Comparison of ENCODE assay signal across 4 worm cellular contexts in the genomic region with DNA sequence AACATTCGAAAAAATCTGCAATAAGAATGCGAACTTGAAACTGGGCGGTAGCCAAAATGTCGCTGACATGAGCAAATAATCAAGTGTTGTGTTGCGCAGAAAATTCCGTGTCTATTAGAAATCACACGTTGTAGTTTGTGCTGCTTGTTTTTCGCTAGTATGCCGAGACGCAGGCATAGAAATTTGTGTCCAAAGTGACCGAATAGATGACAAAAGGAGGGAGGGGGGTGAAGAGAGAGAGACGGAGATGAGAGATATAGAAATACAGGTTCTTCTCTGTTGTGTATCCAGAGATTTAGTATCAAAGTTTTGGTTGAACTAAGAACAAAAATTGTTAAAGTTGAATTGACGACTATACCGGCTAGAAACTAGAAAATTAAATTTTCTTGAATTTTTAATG.
A peak's percentile ranks its signal among the peaks of the same experiment; 100 is the strongest.
TF ChIP-seq lines count a peak whose summit lies in the region.

No protein-coding gene starts in this region.

TF ChIP-seq in whole organism, L1 larva, 84 proteins besides CTCF, POLR2A, EP300 and RAD21 (continued from another document):
- TF ChIP-seq lin-13 (GFP tag; optimal IDR thresholded peaks at IDR 0.05; lab: Kevin White, UChicago): no peak
- peak; percentile 67 for TF ChIP-seq nhr-71 (tag; optimal IDR thresholded peaks at IDR 0.05; lab: Kevin White, UChicago)
- TF ChIP-seq blmp-1 (tag; optimal IDR thresholded peaks at IDR 0.05; lab: Kevin White, UChicago): peak; percentile 65
- peak; percentile 53 for TF ChIP-seq ztf-4 (tag; optimal IDR thresholded peaks at IDR 0.05; lab: Kevin White, UChicago)
- peak; percentile 27 for TF ChIP-seq mep-1 (tag; optimal IDR thresholded peaks at IDR 0.05; lab: Kevin White, UChicago)
- TF ChIP-seq dpl-1 (GFP tag; optimal IDR thresholded peaks at IDR 0.05; lab: Kevin White, UChicago): peak in 2 of 3 experiments; percentile 3
- no peak for TF ChIP-seq unc-130 (tag; optimal IDR thresholded peaks at IDR 0.05; lab: Kevin White, UChicago)
- peak; percentile 83 for TF ChIP-seq nhr-20 (tag; optimal IDR thresholded peaks at IDR 0.05; lab: Kevin White, UChicago)
- TF ChIP-seq snu-23 (GFP tag; optimal IDR thresholded peaks at IDR 0.05; lab: Kevin White, UChicago): peak; percentile 54
- TF ChIP-seq nhr-28 (tag; optimal IDR thresholded peaks at IDR 0.05; lab: Kevin White, UChicago): peak; percentile 83
- peak; percentile 96 for TF ChIP-seq nhr-77 (tag; optimal IDR thresholded peaks at IDR 0.05; lab: Kevin White, UChicago)
- TF ChIP-seq ceh-63 (GFP tag; optimal IDR thresholded peaks at IDR 0.05; lab: Kevin White, UChicago): no peak
- peak; percentile 3 for TF ChIP-seq nhr-11 (tag; optimal IDR thresholded peaks at IDR 0.05; lab: Kevin White, UChicago)
- peak in 1 of 6 experiments; percentile 26 for TF ChIP-seq elt-3 (tag; optimal IDR thresholded peaks at IDR 0.05; lab: Kevin White, UChicago)
- no peak for TF ChIP-seq ceh-90 (tag; optimal IDR thresholded peaks at IDR 0.05; lab: Kevin White, UChicago)
- TF ChIP-seq lin-14 (GFP tag; optimal IDR thresholded peaks at IDR 0.05; lab: Kevin White, UChicago): peak; percentile 95
- TF ChIP-seq nhr-90 (tag; optimal IDR thresholded peaks at IDR 0.05; lab: Kevin White, UChicago; ENCODE audit: poor library complexity): peak; percentile 47
- TF ChIP-seq efl-1 (optimal IDR thresholded peaks at IDR 0.05; lab: Kevin White, UChicago): peak; percentile 5 to 6
- TF ChIP-seq efl-1 (GFP tag; optimal IDR thresholded peaks at IDR 0.05 in 1 of 2; lab: Kevin White, UChicago): no peak
- no peak for TF ChIP-seq hpl-2 (GFP tag; optimal IDR thresholded peaks at IDR 0.05; lab: Kevin White, UChicago)
- peak; percentile 81 for TF ChIP-seq skn-1 (tag; optimal IDR thresholded peaks at IDR 0.05; lab: Kevin White, UChicago)

TF ChIP-seq in whole organism, L4 larva, 104 proteins besides CTCF, POLR2A, EP300 and RAD21 (continued from another document and continues in another):
- no peak for TF ChIP-seq F49E8.2 (tag; optimal IDR thresholded peaks at IDR 0.05; lab: Kevin White, UChicago; ENCODE audit: borderline replicate concordance)
- no peak for TF ChIP-seq egl-27 (tag; optimal IDR thresholded peaks at IDR 0.05; lab: Kevin White, UChicago)
- TF ChIP-seq daf-16 (GFP tag; optimal IDR thresholded peaks at IDR 0.05; lab: Kevin White, UChicago): no peak
- TF ChIP-seq daf-16 (tag; optimal IDR thresholded peaks at IDR 0.05; lab: Kevin White, UChicago): no peak
- TF ChIP-seq T26A8.4 (GFP tag; IDR thresholded peaks at IDR 0.05; lab: Robert Waterston, UW): no peak
- no peak for TF ChIP-seq nhr-10 (tag; optimal IDR thresholded peaks at IDR 0.05; lab: Kevin White, UChicago)
- no peak for TF ChIP-seq snpc-1.2 (GFP tag; IDR thresholded peaks at IDR 0.05; lab: Robert Waterston, UW)
- TF ChIP-seq hmg-1.1 (GFP tag; IDR thresholded peaks at IDR 0.05; lab: Robert Waterston, UW): no peak
- no peak for TF ChIP-seq nhr-111 (GFP tag; optimal IDR thresholded peaks at IDR 0.05; lab: Kevin White, UChicago)
- no peak for TF ChIP-seq attf-4 (tag; optimal IDR thresholded peaks at IDR 0.05; lab: Kevin White, UChicago)
- peak; percentile 55 for TF ChIP-seq hlh-30 (tag; optimal IDR thresholded peaks at IDR 0.05; lab: Kevin White, UChicago; ENCODE audit: insufficient read depth)
- TF ChIP-seq cey-2 (tag; optimal IDR thresholded peaks at IDR 0.05; lab: Kevin White, UChicago; ENCODE audit: borderline replicate concordance, insufficient read depth): no peak
- no peak for TF ChIP-seq mxl-2 (GFP tag; conservative IDR thresholded peaks at IDR 0.05; lab: Robert Waterston, UW)
- no peak for TF ChIP-seq zip-11 (GFP tag; IDR thresholded peaks at IDR 0.05; lab: Robert Waterston, UW)
- TF ChIP-seq hif-1 (tag; optimal IDR thresholded peaks at IDR 0.05; lab: Kevin White, UChicago): no peak
- TF ChIP-seq nhr-77 (tag; optimal IDR thresholded peaks at IDR 0.05; lab: Kevin White, UChicago): peak; percentile 95
- no peak for TF ChIP-seq madf-5 (GFP tag; IDR thresholded peaks at IDR 0.05; lab: Robert Waterston, UW)
- TF ChIP-seq nhr-48 (tag; optimal IDR thresholded peaks at IDR 0.05; lab: Kevin White, UChicago): no peak
- no peak for TF ChIP-seq daf-12 (tag; optimal IDR thresholded peaks at IDR 0.05; lab: Kevin White, UChicago)
- no peak for TF ChIP-seq zfp-3 (GFP tag; conservative IDR thresholded peaks at IDR 0.05; lab: Robert Waterston, UW)
- no peak for TF ChIP-seq lin-29 (GFP tag; IDR thresholded peaks at IDR 0.05; lab: Robert Waterston, UW)
- TF ChIP-seq ceh-44 (GFP tag; IDR thresholded peaks at IDR 0.05; lab: Robert Waterston, UW): no peak
- TF ChIP-seq aha-1 (tag; lab: Kevin White, UChicago): peak; percentile 25
- peak in 1 of 2 experiments; percentile 37 for TF ChIP-seq mdl-1 (tag; optimal IDR thresholded peaks at IDR 0.05; lab: Kevin White, UChicago)
- no peak for TF ChIP-seq lin-39 (tag; optimal IDR thresholded peaks at IDR 0.05; lab: Kevin White, UChicago)
- no peak for TF ChIP-seq ctbp-1 (GFP tag; IDR thresholded peaks at IDR 0.05; lab: Robert Waterston, UW)
- TF ChIP-seq unc-39 (tag; optimal IDR thresholded peaks at IDR 0.05; lab: Kevin White, UChicago): no peak
- TF ChIP-seq unc-62 (GFP tag; optimal IDR thresholded peaks at IDR 0.05 in 1 of 2; lab: Kevin White, UChicago): peak in 1 of 2 experiments; percentile 74
- TF ChIP-seq unc-62 (tag; optimal IDR thresholded peaks at IDR 0.05; lab: Kevin White, UChicago): no peak
- TF ChIP-seq nhr-11 (tag; optimal IDR thresholded peaks at IDR 0.05; lab: Kevin White, UChicago): no peak
- TF ChIP-seq F37D6.2 (tag; optimal IDR thresholded peaks at IDR 0.05; lab: Kevin White, UChicago): no peak
- TF ChIP-seq lin-13 (GFP tag; optimal IDR thresholded peaks at IDR 0.05; lab: Kevin White, UChicago): no peak
- TF ChIP-seq F44E2.7 (GFP tag; IDR thresholded peaks at IDR 0.05; lab: Robert Waterston, UW): no peak
- TF ChIP-seq zfp-2 (tag; optimal IDR thresholded peaks at IDR 0.05; lab: Kevin White, UChicago): no peak
- TF ChIP-seq nhr-28 (tag; optimal IDR thresholded peaks at IDR 0.05; lab: Kevin White, UChicago): peak; percentile 100
- no peak for TF ChIP-seq snpc-4 (tag; optimal IDR thresholded peaks at IDR 0.05; lab: Kevin White, UChicago)
- TF ChIP-seq ZK337.2 (GFP tag; IDR thresholded peaks at IDR 0.05; lab: Robert Waterston, UW): no peak
- no peak for TF ChIP-seq F10B5.3 (tag; optimal IDR thresholded peaks at IDR 0.05; lab: Kevin White, UChicago)

TF ChIP-seq in whole organism, late embryonic, 69 proteins besides CTCF, POLR2A, EP300 and RAD21 (continued from another document):
- TF ChIP-seq pat-9 (tag; optimal IDR thresholded peaks at IDR 0.05; lab: Kevin White, UChicago) (no peak), dve-1 (tag; optimal IDR thresholded peaks at IDR 0.05; lab: Kevin White, UChicago) (peak; percentile 38)

TF ChIP-seq in whole organism, mixed stage, embryonic, 35 proteins besides CTCF, POLR2A, EP300 and RAD21 (continued from another document):
- TF ChIP-seq ceh-83 (GFP tag; optimal IDR thresholded peaks at IDR 0.05; lab: Kevin White, UChicago): no peak
- no peak for TF ChIP-seq blmp-1 (tag; optimal IDR thresholded peaks at IDR 0.05; lab: Kevin White, UChicago)
- TF ChIP-seq snpc-4 (tag; optimal IDR thresholded peaks at IDR 0.05; lab: Kevin White, UChicago): no peak
- TF ChIP-seq nhr-12 (tag; optimal IDR thresholded peaks at IDR 0.05; lab: Kevin White, UChicago): no peak
- TF ChIP-seq nhr-237 (tag; optimal IDR thresholded peaks at IDR 0.05; lab: Kevin White, UChicago): no peak
- no peak for TF ChIP-seq M03D4.4 (tag; optimal IDR thresholded peaks at IDR 0.05; lab: Kevin White, UChicago)
- no peak for TF ChIP-seq lin-13 (tag; optimal IDR thresholded peaks at IDR 0.05; lab: Kevin White, UChicago)
- TF ChIP-seq hlh-1 (tag; optimal IDR thresholded peaks at IDR 0.05; lab: Kevin White, UChicago): no peak
- TF ChIP-seq pha-4 (tag; optimal IDR thresholded peaks at IDR 0.05; lab: Kevin White, UChicago): peak; percentile 61
- TF ChIP-seq lsy-2 (tag; optimal IDR thresholded peaks at IDR 0.05; lab: Kevin White, UChicago): no peak
- TF ChIP-seq tbx-8 (GFP tag; optimal IDR thresholded peaks at IDR 0.05; lab: Kevin White, UChicago): no peak
- no peak for TF ChIP-seq ztf-11 (tag; optimal IDR thresholded peaks at IDR 0.05; lab: Kevin White, UChicago)
- TF ChIP-seq drap-1 (GFP tag; optimal IDR thresholded peaks at IDR 0.05; lab: Kevin White, UChicago): no peak
- no peak for TF ChIP-seq mab-5 (tag; optimal IDR thresholded peaks at IDR 0.05; lab: Kevin White, UChicago)
- TF ChIP-seq sptf-1 (tag; optimal IDR thresholded peaks at IDR 0.05; lab: Kevin White, UChicago): no peak
- TF ChIP-seq lin-32 (GFP tag; optimal IDR thresholded peaks at IDR 0.05; lab: Kevin White, UChicago): no peak
- TF ChIP-seq nhr-28 (tag; optimal IDR thresholded peaks at IDR 0.05; lab: Kevin White, UChicago): peak; percentile 94
- TF ChIP-seq cnd-1 (tag; optimal IDR thresholded peaks at IDR 0.05; lab: Kevin White, UChicago): no peak
- no peak for TF ChIP-seq unc-120 (tag; optimal IDR thresholded peaks at IDR 0.05; lab: Kevin White, UChicago; ENCODE audit: poor library complexity, severe bottlenecking)
